Worm (Caenorhabditis elegans): ENCODE measurements around the gene mec-10.

DNA sequence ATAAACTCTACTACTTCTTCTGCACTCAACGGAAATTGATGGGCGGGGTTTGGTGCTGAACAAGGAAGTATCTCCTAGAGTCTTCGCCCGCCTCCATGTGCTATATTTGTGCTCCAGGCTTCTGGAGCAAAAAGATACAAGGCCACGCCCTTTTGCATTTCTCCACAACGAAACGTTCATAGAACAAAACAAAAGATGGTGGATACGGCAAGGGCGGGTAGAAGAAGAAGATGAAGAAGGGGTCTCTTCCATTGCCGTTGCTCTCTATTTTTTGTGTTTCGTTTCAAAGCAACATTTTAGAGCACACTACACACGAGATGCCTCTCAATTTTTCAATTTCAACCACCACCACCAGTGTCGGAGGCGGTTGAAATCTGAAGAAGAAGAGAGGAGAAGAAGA, 6.2 kb upstream of the mec-10 start:
- no peak for TF ChIP-seq unc-98 (GFP tag; IDR thresholded peaks at IDR 0.05)
- no peak for TF ChIP-seq nhr-237 (tag; optimal IDR thresholded peaks at IDR 0.05)
- TF ChIP-seq nhr-12 (tag; optimal IDR thresholded peaks at IDR 0.05): no peak
- no peak for TF ChIP-seq fkh-4 (tag; optimal IDR thresholded peaks at IDR 0.05; ENCODE audit: borderline replicate concordance)
- TF ChIP-seq unc-62 (GFP tag; optimal IDR thresholded peaks at IDR 0.05): no peak
- TF ChIP-seq elt-3 (tag; optimal IDR thresholded peaks at IDR 0.05): no peak
- no peak for TF ChIP-seq nhr-90 (tag; optimal IDR thresholded peaks at IDR 0.05; ENCODE audit: poor library complexity)
- no peak for TF ChIP-seq grh-1 (GFP tag; IDR thresholded peaks at IDR 0.05)
